Worm (Caenorhabditis elegans) whole organism, mixed stage, embryonic: ENCODE measurements around the gene C27A2.8.
"Not testable (repeated sequence)": the region's sequence is repeated elsewhere in the genome, so short reads cannot be mapped to it uniquely, and the experiment has no call there.

Source experiments
- M03D4.4 ChIP-seq: sonication (generic microtip); optimal IDR thresholded peaks from 2 replicates; lab custom pipeline; 2017; ENCODE audit warnings: mild to moderate bottlenecking, missing genetic modification characterization, missing compliant biosample characterization
- bed-3 ChIP-seq: fragments of 200-800 bp; sonication (Bioruptor generic); optimal IDR thresholded peaks from 3 replicates; lab custom pipeline; 2018; ENCODE audit warnings: mild to moderate bottlenecking, missing genetic modification characterization, moderate library complexity, missing compliant biosample characterization
- ceh-39 ChIP-seq: fragments of 150-350 bp; optimal IDR thresholded peaks from 2 replicates; lab custom pipeline; 2014; ENCODE audit warnings: missing biosample characterization, missing genetic modification characterization
- ceh-43 ChIP-seq: fragments of 200-800 bp; sonication (Bioruptor generic); optimal IDR thresholded peaks from 2 replicates; lab custom pipeline; 2018; ENCODE audit warnings: mild to moderate bottlenecking, missing genetic modification characterization, moderate library complexity, missing compliant biosample characterization
- ceh-83 ChIP-seq: fragments of 200-800 bp; sonication (Bioruptor generic); optimal IDR thresholded peaks from 2 replicates; lab custom pipeline; 2018; ENCODE audit warnings: mild to moderate bottlenecking, missing genetic modification characterization, missing compliant biosample characterization
- ces-1 ChIP-seq: fragments of 150-350 bp; optimal IDR thresholded peaks from 2 replicates; lab custom pipeline; 2014; ENCODE audit warnings: missing biosample characterization, missing genetic modification reagents, missing genetic modification characterization
- cnd-1 ChIP-seq: fragments of 200-800 bp; sonication (Bioruptor generic); optimal IDR thresholded peaks from 2 replicates; lab custom pipeline; 2018; ENCODE audit warnings: mild to moderate bottlenecking, missing genetic modification characterization, missing compliant biosample characterization
- drap-1 ChIP-seq: fragments of 200-800 bp; sonication (Bioruptor generic); optimal IDR thresholded peaks from 3 replicates; lab custom pipeline; 2018; ENCODE audit warnings: mild to moderate bottlenecking, missing genetic modification characterization, missing compliant biosample characterization
- elt-1 ChIP-seq: sonication (generic microtip); optimal IDR thresholded peaks from 2 replicates; lab custom pipeline; 2017; ENCODE audit warnings: missing genetic modification characterization, mild to moderate bottlenecking, missing compliant biosample characterization, antibody characterized with exemption, moderate library complexity, borderline replicate concordance; ENCODE audit not compliant: insufficient read depth
- elt-3 ChIP-seq: fragments of 150-350 bp; optimal IDR thresholded peaks from 2 replicates; lab custom pipeline; 2014; ENCODE audit warnings: missing biosample characterization, missing genetic modification characterization
- ham-2 ChIP-seq: fragments of 200-800 bp; sonication (Bioruptor generic); optimal IDR thresholded peaks from 2 replicates; lab custom pipeline; 2018; ENCODE audit warnings: mild to moderate bottlenecking, missing genetic modification characterization, missing compliant biosample characterization
- hlh-1 ChIP-seq: fragments of 150-350 bp; optimal IDR thresholded peaks from 2 replicates; lab custom pipeline; 2014; ENCODE audit warnings: missing biosample characterization, missing genetic modification reagents, missing genetic modification characterization
- lin-13 ChIP-seq: fragments of 150-350 bp; optimal IDR thresholded peaks from 2 replicates; lab custom pipeline; 2014; ENCODE audit warnings: missing biosample characterization, missing genetic modification characterization
- lin-32 ChIP-seq: fragments of 200-800 bp; sonication (Bioruptor generic); optimal IDR thresholded peaks from 2 replicates; lab custom pipeline; 2018; ENCODE audit warnings: mild to moderate bottlenecking, missing genetic modification characterization, missing compliant biosample characterization
- mab-5 ChIP-seq: fragments of 150-350 bp; optimal IDR thresholded peaks from 2 replicates; lab custom pipeline; 2014; ENCODE audit warnings: missing biosample characterization, missing genetic modification characterization
- mep-1 ChIP-seq: fragments of 150-350 bp; optimal IDR thresholded peaks from 2 replicates; lab custom pipeline; 2017; ENCODE audit warnings: missing biosample characterization, missing genetic modification reagents, missing genetic modification characterization, inconsistent platforms
- mls-2 ChIP-seq: sonication (generic microtip); optimal IDR thresholded peaks from 2 replicates; lab custom pipeline; 2016; ENCODE audit warnings: mild to moderate bottlenecking, missing genetic modification characterization, moderate library complexity, missing compliant biosample characterization
- nhr-12 ChIP-seq: fragments of 150-350 bp; optimal IDR thresholded peaks from 2 replicates; lab custom pipeline; 2014; ENCODE audit warnings: missing biosample characterization, missing genetic modification characterization
- nhr-2 ChIP-seq: fragments of 150-350 bp; optimal IDR thresholded peaks from 2 replicates; lab custom pipeline; 2014; ENCODE audit warnings: missing biosample characterization, missing genetic modification characterization
- nhr-28 ChIP-seq: fragments of 150-350 bp; optimal IDR thresholded peaks from 2 replicates; lab custom pipeline; 2014; ENCODE audit warnings: missing biosample characterization, missing genetic modification characterization
- nhr-76 ChIP-seq: sonication (generic microtip); optimal IDR thresholded peaks from 2 replicates; lab custom pipeline; 2017; ENCODE audit warnings: missing biosample characterization, missing genetic modification characterization
- pha-4 ChIP-seq: fragments of 150-350 bp; optimal IDR thresholded peaks from 2 replicates; lab custom pipeline; 2018; ENCODE audit warnings: missing biosample characterization, missing genetic modification reagents, missing genetic modification characterization
- sem-2 ChIP-seq: fragments of 200-800 bp; sonication (Bioruptor generic); optimal IDR thresholded peaks from 2 replicates; lab custom pipeline; 2018; ENCODE audit warnings: mild to moderate bottlenecking, missing genetic modification characterization, missing compliant biosample characterization
- snpc-4 ChIP-seq: fragments of 150-350 bp; optimal IDR thresholded peaks from 2 replicates; lab custom pipeline; 2014; ENCODE audit warnings: missing biosample characterization, missing genetic modification characterization
- tbx-8 ChIP-seq: fragments of 200-800 bp; sonication (Bioruptor generic); optimal IDR thresholded peaks from 2 replicates; lab custom pipeline; 2018; ENCODE audit warnings: mild to moderate bottlenecking, missing genetic modification characterization, moderate library complexity, missing compliant biosample characterization
- unc-120 ChIP-seq: sonication (generic microtip); optimal IDR thresholded peaks from 2 replicates; lab custom pipeline; 2017; ENCODE audit warnings: missing genetic modification characterization, missing compliant biosample characterization; ENCODE audit not compliant: poor library complexity, severe bottlenecking
- unc-39 ChIP-seq: fragments of 150-350 bp; optimal IDR thresholded peaks from 2 replicates; lab custom pipeline; 2014; ENCODE audit warnings: missing biosample characterization, missing genetic modification characterization
- unc-62 ChIP-seq: fragments of 150-350 bp; optimal IDR thresholded peaks from 2 replicates; lab custom pipeline; 2014; ENCODE audit warnings: missing biosample characterization, missing genetic modification reagents, missing genetic modification characterization
- zip-8 ChIP-seq: fragments of 150-350 bp; optimal IDR thresholded peaks from 2 replicates; lab custom pipeline; 2014; ENCODE audit warnings: missing biosample characterization, missing genetic modification characterization
- ztf-11 ChIP-seq: fragments of 150-350 bp; optimal IDR thresholded peaks from 2 replicates; lab custom pipeline; 2014; ENCODE audit warnings: missing biosample characterization, missing genetic modification characterization

Gene C27A2.8

ce11 chrII:5067927-5068326, at the start of gene C27A2.8:
TSS of gene C27A2.8 (minus strand) at chrII:5068043.
- TF ChIP-seq unc-39 = no peak
- no peak for TF ChIP-seq zip-8 (tag; lab: Kevin White, UChicago)
- TF ChIP-seq sem-2 (GFP tag; lab: Kevin White, UChicago) = no peak
- no peak for TF ChIP-seq elt-3 (tag; lab: Kevin White, UChicago)
- TF ChIP-seq ceh-83 (GFP tag; lab: Kevin White, UChicago) = no peak

ce11 chrII:5115733-5116132, 47.9 kb upstream of the C27A2.8 start, which contains the start of gene srsy-1:
TSS of gene srsy-1 (plus strand) at chrII:5116033.
- TF ChIP-seq mls-2 (tag; lab: Kevin White, UChicago) (no peak), ces-1 (GFP tag; lab: Kevin White, UChicago) (no peak), nhr-28 (tag; lab: Kevin White, UChicago) (no peak), ceh-39 (no peak), ham-2 (GFP tag; lab: Kevin White, UChicago) (no peak), elt-3 (tag; lab: Kevin White, UChicago) (no peak), pha-4 (tag; lab: Kevin White, UChicago) (no peak), lin-13 (tag; lab: Kevin White, UChicago) (no peak), unc-62 (GFP tag; lab: Kevin White, UChicago) (no peak), drap-1 (GFP tag; lab: Kevin White, UChicago) (no peak), elt-1 (no peak), lin-32 (no peak), snpc-4 (tag; lab: Kevin White, UChicago) (no peak), hlh-1 (tag; lab: Kevin White, UChicago) (no peak), nhr-2 (tag; lab: Kevin White, UChicago) (no peak), cnd-1 (tag; lab: Kevin White, UChicago) (no peak), mab-5 (tag; lab: Kevin White, UChicago) (no peak), zip-8 (tag; lab: Kevin White, UChicago) (no peak), tbx-8 (GFP tag; lab: Kevin White, UChicago) (no peak)
- TF ChIP-seq, all 35 proteins: peak for 0

- not testable (repeated sequence) for TF ChIP-seq M03D4.4 (tag; lab: Kevin White, UChicago); mls-2 (tag; lab: Kevin White, UChicago); drap-1 (GFP tag; lab: Kevin White, UChicago)
These were observed 47.4 kb upstream of the C27A2.8 start, which contains the start of gene msp-74 for ce11 chrII:5115235-5115634. TSS of gene msp-74 (minus strand) at chrII:5115335.

ce11 chrII:5112082-5112481, 44.2 kb upstream of the C27A2.8 start, which contains the start of gene F09C12.8:
TSS of gene F09C12.8 (plus strand) at chrII:5112382.
- TF ChIP-seq elt-3 (tag; lab: Kevin White, UChicago) (no peak), bed-3 (GFP tag; lab: Kevin White, UChicago) (no peak), nhr-2 (tag; lab: Kevin White, UChicago) (no peak), mab-5 (tag; lab: Kevin White, UChicago) (no peak), mep-1 (tag; lab: Kevin White, UChicago) (no peak), zip-8 (tag; lab: Kevin White, UChicago) (no peak), lin-13 (tag; lab: Kevin White, UChicago) (no peak), cnd-1 (tag; lab: Kevin White, UChicago) (no peak), tbx-8 (GFP tag; lab: Kevin White, UChicago) (no peak), nhr-76 (tag; lab: Kevin White, UChicago) (no peak), unc-39 (no peak), mls-2 (tag; lab: Kevin White, UChicago) (no peak), ces-1 (GFP tag; lab: Kevin White, UChicago) (no peak), nhr-28 (tag; lab: Kevin White, UChicago) (no peak), unc-120 (no peak), nhr-12 (no peak), ceh-43 (no peak), ceh-83 (GFP tag; lab: Kevin White, UChicago) (no peak)

- TF ChIP-seq zip-8 (tag; lab: Kevin White, UChicago) (no peak), ztf-11 (no peak), tbx-8 (GFP tag; lab: Kevin White, UChicago) (no peak), elt-1 (no peak)
These were observed 41.9 kb upstream of the C27A2.8 start, which contains the start of gene F09C12.2 for ce11 chrII:5109693-5110092. TSS of gene F09C12.2 (plus strand) at chrII:5110012.
